Worm (Caenorhabditis elegans) whole organism, L1 larva: ENCODE results near the gene hpl-1.

Source experiments
- F16B12.6 ChIP-seq: fragments of 150-350 bp; optimal IDR thresholded peaks from 2 replicates; lab custom pipeline; 2014; ENCODE audit warnings: missing biosample characterization, missing genetic modification characterization
- aha-1 ChIP-seq: fragments of 150-350 bp; optimal IDR thresholded peaks from 2 replicates; lab custom pipeline; 2014; ENCODE audit warnings: missing biosample characterization, missing genetic modification characterization
- aly-2 ChIP-seq: fragments of 150-350 bp; optimal IDR thresholded peaks from 2 replicates; lab custom pipeline; 2014; ENCODE audit warnings: missing biosample characterization, missing genetic modification characterization
- ceh-8 ChIP-seq: fragments of 200-800 bp; sonication (Bioruptor generic); optimal IDR thresholded peaks from 2 replicates; lab custom pipeline; 2018; ENCODE audit warnings: mild to moderate bottlenecking, missing genetic modification characterization, moderate library complexity, missing compliant biosample characterization
- ceh-88 ChIP-seq: fragments of 200-800 bp; sonication (Bioruptor generic); IDR thresholded peaks from 2 replicates; pipeline ENCODE4 v1.3.6; 2022; ENCODE audit warnings: missing genetic modification characterization, missing compliant biosample characterization
- ceh-90 ChIP-seq: sonication (generic microtip); optimal IDR thresholded peaks from 2 replicates; lab custom pipeline; 2016; ENCODE audit warnings: missing genetic modification characterization, missing compliant biosample characterization
- ces-1 ChIP-seq: fragments of 150-350 bp; optimal IDR thresholded peaks from 2 replicates; lab custom pipeline; 2014; ENCODE audit warnings: missing biosample characterization, missing genetic modification reagents, missing genetic modification characterization
- dpl-1 ChIP-seq, 3 experiments: fragments of 150-350 bp in 2 of 3; sonication (generic microtip) in 1 of 3; optimal IDR thresholded peaks; 2 replicates each; lab custom pipeline; 2014 to 2017; ENCODE audit warnings: missing biosample characterization in 3 of 3, missing genetic modification characterization in 3 of 3, missing genetic modification reagents in 3 of 3
- efl-1 ChIP-seq, 4 experiments: fragments of 150-350 bp; optimal IDR thresholded peaks in 3 of 4; peaks in 1 of 4; 1 replicate in 1 of 4; 2 replicates in 3 of 4; lab custom pipeline; 2014; ENCODE audit warnings: missing biosample characterization in 2 of 4, missing genetic modification characterization in 2 of 4, missing genetic modification reagents in 2 of 4
- efl-3 ChIP-seq: fragments of 200-800 bp; sonication (Bioruptor generic); optimal IDR thresholded peaks from 2 replicates; lab custom pipeline; 2018; ENCODE audit warnings: mild to moderate bottlenecking, missing genetic modification characterization, missing compliant biosample characterization
- egl-27 ChIP-seq, 2 experiments: fragments of 150-350 bp in 1 of 2; sonication (generic microtip); optimal IDR thresholded peaks; 3 replicates each; lab custom pipeline; 2017 to 2018; ENCODE audit warnings: missing biosample characterization in 2 of 2, missing genetic modification characterization in 2 of 2, missing genetic modification reagents in 2 of 2
- elt-2 ChIP-seq: sonication (generic microtip); optimal IDR thresholded peaks from 2 replicates; lab custom pipeline; 2016; ENCODE audit warnings: missing genetic modification characterization, mild to moderate bottlenecking, inconsistent platforms, missing compliant biosample characterization, missing genetic modification reagents
- fkh-8 ChIP-seq: sonication (generic microtip); optimal IDR thresholded peaks from 2 replicates; lab custom pipeline; 2016; ENCODE audit warnings: mild to moderate bottlenecking, missing genetic modification characterization, missing compliant biosample characterization
- grh-1 ChIP-seq: fragments of 200-800 bp; sonication (Bioruptor generic); IDR thresholded peaks from 2 replicates; pipeline ENCODE4 v1.3.6; 2022; ENCODE audit warnings: missing genetic modification reagents, missing genetic modification characterization, missing compliant biosample characterization
- hpl-2 ChIP-seq: fragments of 150-350 bp; optimal IDR thresholded peaks from 2 replicates; lab custom pipeline; 2014; ENCODE audit warnings: missing biosample characterization, missing genetic modification reagents, missing genetic modification characterization
- isw-1 ChIP-seq: fragments of 200-800 bp; sonication (Bioruptor generic); IDR thresholded peaks from 2 replicates; pipeline ENCODE4 v1.3.6; 2022; ENCODE audit warnings: missing genetic modification characterization, missing compliant biosample characterization
- lin-13 ChIP-seq: fragments of 150-350 bp; optimal IDR thresholded peaks from 2 replicates; lab custom pipeline; 2014; ENCODE audit warnings: missing biosample characterization, missing genetic modification reagents, missing genetic modification characterization
- lir-3 ChIP-seq: sonication (generic microtip); optimal IDR thresholded peaks from 2 replicates; lab custom pipeline; 2016; ENCODE audit warnings: mild to moderate bottlenecking, missing genetic modification characterization, moderate library complexity, missing compliant biosample characterization; ENCODE audit not compliant: poor library complexity
- lsy-2 ChIP-seq, 2 experiments: fragments of 150-350 bp; optimal IDR thresholded peaks; 2 replicates each; lab custom pipeline; 2014; ENCODE audit warnings: missing biosample characterization in 2 of 2, missing genetic modification characterization in 2 of 2
- mep-1 ChIP-seq: fragments of 150-350 bp; optimal IDR thresholded peaks from 2 replicates; lab custom pipeline; 2014; ENCODE audit warnings: missing biosample characterization, missing genetic modification characterization
- nhr-20 ChIP-seq: sonication (generic microtip); optimal IDR thresholded peaks from 2 replicates; lab custom pipeline; 2016; ENCODE audit warnings: mild to moderate bottlenecking, missing genetic modification characterization, missing compliant biosample characterization
- nhr-237 ChIP-seq: fragments of 150-350 bp; optimal IDR thresholded peaks from 2 replicates; lab custom pipeline; 2014; ENCODE audit warnings: missing biosample characterization, missing genetic modification characterization
- nhr-71 ChIP-seq: sonication (generic microtip); optimal IDR thresholded peaks from 2 replicates; lab custom pipeline; 2016; ENCODE audit warnings: mild to moderate bottlenecking, missing genetic modification characterization, moderate library complexity, missing compliant biosample characterization
- nhr-76 ChIP-seq: sonication (generic microtip); optimal IDR thresholded peaks from 2 replicates; lab custom pipeline; 2017; ENCODE audit warnings: missing biosample characterization, missing genetic modification characterization
- nhr-77 ChIP-seq: fragments of 150-350 bp; optimal IDR thresholded peaks from 2 replicates; lab custom pipeline; 2014; ENCODE audit warnings: missing biosample characterization, missing genetic modification characterization
- nhr-84 ChIP-seq: sonication (generic microtip); optimal IDR thresholded peaks from 2 replicates; lab custom pipeline; 2017; ENCODE audit warnings: missing biosample characterization, missing genetic modification characterization
- nhr-90 ChIP-seq: sonication (generic microtip); optimal IDR thresholded peaks from 2 replicates; lab custom pipeline; 2016; ENCODE audit warnings: mild to moderate bottlenecking, missing genetic modification characterization, missing compliant biosample characterization; ENCODE audit not compliant: poor library complexity
- pag-3 ChIP-seq: sonication (generic microtip); optimal IDR thresholded peaks from 2 replicates; lab custom pipeline; 2017; ENCODE audit warnings: missing genetic modification characterization, mild to moderate bottlenecking, missing compliant biosample characterization, antibody characterized with exemption, borderline replicate concordance; ENCODE audit not compliant: insufficient read depth
- pqm-1 ChIP-seq: sonication (generic microtip); optimal IDR thresholded peaks from 3 replicates; lab custom pipeline; 2017; ENCODE audit warnings: missing biosample characterization, missing genetic modification characterization
- rnt-1 ChIP-seq: sonication (generic microtip); optimal IDR thresholded peaks from 2 replicates; lab custom pipeline; 2016; ENCODE audit warnings: mild to moderate bottlenecking, missing genetic modification characterization, moderate library complexity, missing compliant biosample characterization
- sox-4 ChIP-seq: sonication (generic microtip); optimal IDR thresholded peaks from 2 replicates; lab custom pipeline; 2016; ENCODE audit warnings: missing genetic modification characterization, missing compliant biosample characterization
- sptf-1 ChIP-seq: fragments of 150-350 bp; optimal IDR thresholded peaks from 2 replicates; lab custom pipeline; 2014; ENCODE audit warnings: missing biosample characterization, missing genetic modification characterization
- sup-37 ChIP-seq: fragments of 200-800 bp; sonication (Bioruptor generic); optimal IDR thresholded peaks from 2 replicates; lab custom pipeline; 2018; ENCODE audit warnings: mild to moderate bottlenecking, missing genetic modification characterization, missing compliant biosample characterization
- tbx-2 ChIP-seq: sonication (generic microtip); optimal IDR thresholded peaks from 2 replicates; lab custom pipeline; 2016; ENCODE audit warnings: missing genetic modification characterization, missing compliant biosample characterization
- tlp-1 ChIP-seq: fragments of 150-350 bp; optimal IDR thresholded peaks from 2 replicates; lab custom pipeline; 2014; ENCODE audit warnings: missing biosample characterization, missing genetic modification characterization
- unc-130 ChIP-seq: fragments of 150-350 bp; optimal IDR thresholded peaks from 2 replicates; lab custom pipeline; 2017; ENCODE audit warnings: missing biosample characterization, missing genetic modification characterization, inconsistent platforms
- unc-30 ChIP-seq: sonication (generic microtip); optimal IDR thresholded peaks from 2 replicates; lab custom pipeline; 2017; ENCODE audit warnings: missing biosample characterization, missing genetic modification characterization
- zag-1 ChIP-seq: fragments of 150-350 bp; optimal IDR thresholded peaks from 2 replicates; lab custom pipeline; 2014; ENCODE audit warnings: missing biosample characterization, missing genetic modification characterization
- ztf-11 ChIP-seq, 2 experiments: sonication (generic microtip); optimal IDR thresholded peaks; 2 replicates each; lab custom pipeline; 2016 to 2017; ENCODE audit warnings: missing genetic modification characterization in 2 of 2, missing biosample characterization in 1 of 2, missing compliant biosample characterization in 1 of 2
- ztf-4 ChIP-seq: fragments of 150-350 bp; optimal IDR thresholded peaks from 2 replicates; lab custom pipeline; 2014; ENCODE audit warnings: missing biosample characterization, missing genetic modification characterization

The hpl-1 gene

ce11 chrX:13251354-13251843, 6.2 kb downstream of the hpl-1 start (continued):
- TF ChIP-seq zag-1 (tag; lab: Kevin White, UChicago) = no peak
- peak; percentile 26 for TF ChIP-seq pag-3 (tag; lab: Kevin White, UChicago)
- peak; percentile 25 for TF ChIP-seq lin-13 (GFP tag; lab: Kevin White, UChicago)
- TF ChIP-seq lir-3 (tag; lab: Kevin White, UChicago) = no peak
- TF ChIP-seq rnt-1 = peak; percentile 82
- TF ChIP-seq hpl-2 = no peak
- TF ChIP-seq ceh-90 (tag; lab: Kevin White, UChicago) = no peak
- TF ChIP-seq nhr-71 = peak; percentile 89
- no peak; the same call in none of the 2 replicates for TF ChIP-seq isw-1 (GFP tag; lab: Robert Waterston, UW)
- peak; percentile 85 for TF ChIP-seq mep-1
- no peak for TF ChIP-seq ceh-88 (GFP tag; lab: Robert Waterston, UW)
- no peak for TF ChIP-seq ceh-8 (GFP tag; lab: Kevin White, UChicago)
- no peak for TF ChIP-seq ztf-11 (tag; optimal IDR thresholded peaks at IDR 0.05; lab: Kevin White, UChicago)
- TF ChIP-seq ces-1 (GFP tag; lab: Kevin White, UChicago) = no peak
- TF ChIP-seq sox-4 (tag; lab: Kevin White, UChicago) = no peak
- no peak for TF ChIP-seq efl-3 (GFP tag; lab: Kevin White, UChicago)
- peak; percentile 53 for TF ChIP-seq fkh-8
- no peak for TF ChIP-seq sptf-1 (tag; lab: Kevin White, UChicago)
- TF ChIP-seq nhr-90 (tag; lab: Kevin White, UChicago) = peak; percentile 19
- TF ChIP-seq unc-30 (tag; lab: Kevin White, UChicago) = no peak
- peak; percentile 67 for TF ChIP-seq tbx-2 (tag; lab: Kevin White, UChicago)
- peak; percentile 44 for TF ChIP-seq nhr-77 (tag; lab: Kevin White, UChicago)

- no peak for TF ChIP-seq ceh-8 (GFP tag; lab: Kevin White, UChicago)
- TF ChIP-seq egl-27 (tag; optimal IDR thresholded peaks at IDR 0.05; lab: Kevin White, UChicago) = no peak
- TF ChIP-seq elt-2 (tag; lab: Kevin White, UChicago) = no peak
- no peak for TF ChIP-seq dpl-1 (GFP tag; optimal IDR thresholded peaks at IDR 0.05; lab: Kevin White, UChicago)
- no peak for TF ChIP-seq pqm-1 (tag; lab: Kevin White, UChicago)
- TF ChIP-seq F16B12.6 (tag; lab: Kevin White, UChicago) = no peak
- TF ChIP-seq nhr-90 (tag; lab: Kevin White, UChicago) = no peak
- no peak for TF ChIP-seq lir-3 (tag; lab: Kevin White, UChicago)
- TF ChIP-seq unc-130 = no peak
- TF ChIP-seq nhr-84 (tag; lab: Kevin White, UChicago) = no peak
- no peak for TF ChIP-seq sup-37 (GFP tag; lab: Kevin White, UChicago)
- no peak for TF ChIP-seq ztf-4 (tag; lab: Kevin White, UChicago)
- TF ChIP-seq grh-1 (GFP tag; lab: Robert Waterston, UW) = no peak
- no peak for TF ChIP-seq nhr-237 (tag; lab: Kevin White, UChicago)
- no peak for TF ChIP-seq aha-1
- no peak for TF ChIP-seq nhr-71
- TF ChIP-seq isw-1 (GFP tag; lab: Robert Waterston, UW) = no peak
- no peak for TF ChIP-seq lsy-2 (tag; optimal IDR thresholded peaks at IDR 0.05; lab: Kevin White, UChicago)
- no peak for TF ChIP-seq aly-2
These were observed 6.8 kb downstream of the hpl-1 start, which contains the start of gene nhr-32 for ce11 chrX:13251914-13252434. Gene nhr-32 (plus strand): TSS chrX:13251964.

- peak; percentile 82 for TF ChIP-seq elt-2 (tag; lab: Kevin White, UChicago)
- no peak for TF ChIP-seq nhr-20
- no peak for TF ChIP-seq rnt-1
- TF ChIP-seq aly-2 = no peak
- TF ChIP-seq ztf-11 (tag; optimal IDR thresholded peaks at IDR 0.05; lab: Kevin White, UChicago) = no peak
- TF ChIP-seq tbx-2 (tag; lab: Kevin White, UChicago) = no peak
- no peak for TF ChIP-seq efl-1 (optimal IDR thresholded peaks at IDR 0.05; lab: Kevin White, UChicago)
- TF ChIP-seq efl-1 (GFP tag; optimal IDR thresholded peaks at IDR 0.05 in 1 of 2; lab: Kevin White, UChicago) = peak in 1 of 2 experiments; percentile 41
- TF ChIP-seq nhr-76 (tag; lab: Kevin White, UChicago) = no peak
- TF ChIP-seq tlp-1 (tag; lab: Kevin White, UChicago) = peak; percentile 77
These were observed 12.4 kb downstream of the hpl-1 start, which contains the start of gene K08H2.10 for ce11 chrX:13257577-13257976. Gene K08H2.10 (plus strand): TSS chrX:13257806.
